Fruit fly (Drosophila melanogaster): ENCODE data around the gene Atg4a.

DNA sequence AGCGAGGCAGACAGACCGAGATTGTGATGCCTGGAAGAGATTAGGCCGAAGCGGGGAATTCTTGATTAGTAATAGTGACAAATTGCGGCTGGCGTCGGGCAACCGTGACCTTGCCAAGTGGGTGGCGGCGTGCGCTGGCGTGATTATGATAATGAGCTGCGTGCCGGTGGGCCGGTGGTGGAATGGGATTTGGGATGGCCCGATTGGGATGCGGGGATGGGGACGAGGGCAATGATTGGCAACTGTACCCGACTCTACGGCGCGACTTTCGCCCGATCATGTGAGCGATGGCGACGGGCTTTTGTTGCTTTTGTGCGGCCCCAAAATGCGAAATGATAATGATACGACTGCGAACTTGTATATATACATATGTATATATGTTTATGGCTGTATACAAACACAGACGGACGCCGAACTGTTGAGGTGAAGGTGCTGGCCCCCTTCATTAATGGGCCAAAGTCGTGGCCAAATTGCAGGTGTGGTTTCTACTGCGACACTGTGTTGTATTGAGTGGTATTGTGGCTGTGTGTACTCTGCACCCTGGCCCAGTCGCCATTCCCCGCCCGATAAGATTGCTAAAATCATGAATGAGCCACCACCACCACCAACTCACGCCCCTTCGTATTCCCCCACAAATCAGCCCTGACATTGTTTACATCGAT, 36.1 kb downstream of the Atg4a start:
- TF ChIP-seq h (optimal IDR thresholded peaks at IDR 0.05) (no peak), vnd (GFP tag; IDR thresholded peaks at IDR 0.05; ENCODE audit: partially characterized antibody) (no peak), pho (GFP tag; optimal IDR thresholded peaks at IDR 0.05) (no peak)

All from whole organism, embryonic.